Worm (Caenorhabditis elegans) whole organism, young adult: ENCODE measurements around the gene fbxb-74.

Experiments used
- B0035.1 ChIP-seq: sonication (generic microtip); optimal IDR thresholded peaks from 2 replicates; lab custom pipeline; 2016; ENCODE audit warnings: missing genetic modification characterization, mild to moderate bottlenecking, missing compliant biosample characterization, missing genotype, missing genetic modification reagents
- F33H1.4 ChIP-seq: fragments of 200-800 bp; sonication (Bioruptor generic); IDR thresholded peaks from 2 replicates; pipeline ENCODE4 v1.3.6; 2022; ENCODE audit warnings: missing genetic modification reagents, missing genetic modification characterization, missing compliant biosample characterization
- F39B2.1 ChIP-seq: fragments of 200-800 bp; sonication (Bioruptor generic); IDR thresholded peaks from 2 replicates; pipeline ENCODE4 v1.3.6; 2022; ENCODE audit warnings: missing genetic modification reagents, missing genetic modification characterization, missing compliant biosample characterization
- F55B11.4 ChIP-seq: sonication (generic microtip); optimal IDR thresholded peaks from 2 replicates; lab custom pipeline; 2016; ENCODE audit warnings: missing compliant biosample characterization, missing genetic modification characterization, borderline replicate concordance; ENCODE audit not compliant: insufficient read depth
- F57C9.4 ChIP-seq: sonication (generic microtip); optimal IDR thresholded peaks from 2 replicates; lab custom pipeline; 2017; ENCODE audit warnings: mild to moderate bottlenecking, missing genetic modification characterization, missing compliant biosample characterization
- T26A5.8 ChIP-seq: sonication (generic microtip); optimal IDR thresholded peaks from 2 replicates; lab custom pipeline; 2016; ENCODE audit warnings: missing genetic modification characterization, missing compliant biosample characterization
- Y53G8AR.9 ChIP-seq: fragments of 200-800 bp; sonication (Bioruptor generic); conservative IDR thresholded peaks from 2 replicates; pipeline ENCODE4 v1.3.6; 2022; ENCODE audit warnings: missing genetic modification reagents, missing genetic modification characterization, missing compliant biosample characterization
- Y95B8A.8 ChIP-seq: fragments of 200-800 bp; sonication (Bioruptor generic); IDR thresholded peaks from 2 replicates; pipeline ENCODE4 v1.3.6; 2022; ENCODE audit warnings: missing genetic modification reagents, missing genetic modification characterization, missing compliant biosample characterization
- ZK185.1 ChIP-seq: sonication (generic microtip); optimal IDR thresholded peaks from 2 replicates; lab custom pipeline; 2016; ENCODE audit warnings: mild to moderate bottlenecking, missing genetic modification characterization, missing compliant biosample characterization; ENCODE audit not compliant: poor library complexity, severe bottlenecking
- aptf-3 ChIP-seq: fragments of 200-800 bp; sonication (Bioruptor generic); IDR thresholded peaks from 2 replicates; pipeline ENCODE4 v1.3.6; 2022; ENCODE audit warnings: missing genetic modification characterization, missing compliant biosample characterization
- atf-7 ChIP-seq: sonication (generic microtip); optimal IDR thresholded peaks from 2 replicates; lab custom pipeline; 2017; ENCODE audit warnings: mild to moderate bottlenecking, missing genetic modification characterization, missing compliant biosample characterization
- attf-6 ChIP-seq: fragments of 200-800 bp; sonication (Bioruptor generic); IDR thresholded peaks from 2 replicates; pipeline ENCODE4 v1.3.6; 2022; ENCODE audit warnings: missing genetic modification reagents, missing genetic modification characterization, missing compliant biosample characterization
- bed-1 ChIP-seq: fragments of 200-800 bp; sonication (Bioruptor generic); IDR thresholded peaks from 2 replicates; pipeline ENCODE4 v1.3.6; 2022; ENCODE audit warnings: missing genetic modification reagents, missing genetic modification characterization, missing compliant biosample characterization
- ceh-27 ChIP-seq: fragments of 200-800 bp; sonication (Bioruptor generic); optimal IDR thresholded peaks from 2 replicates; lab custom pipeline; 2018; ENCODE audit warnings: mild to moderate bottlenecking, missing genetic modification characterization, moderate library complexity, missing compliant biosample characterization
- ceh-91 ChIP-seq: fragments of 200-800 bp; sonication (Bioruptor generic); IDR thresholded peaks from 2 replicates; pipeline ENCODE4 v1.3.6; 2022; ENCODE audit warnings: missing genetic modification reagents, missing genetic modification characterization, missing compliant biosample characterization
- chd-7 ChIP-seq: sonication (generic microtip); optimal IDR thresholded peaks from 2 replicates; lab custom pipeline; 2016; ENCODE audit warnings: mild to moderate bottlenecking, missing genetic modification characterization, moderate library complexity, missing compliant biosample characterization
- efl-1 ChIP-seq: fragments of 150-350 bp; optimal IDR thresholded peaks from 2 replicates; lab custom pipeline; 2014; ENCODE audit warnings: missing biosample characterization, missing genetic modification reagents, missing genetic modification characterization
- egrh-3 ChIP-seq: fragments of 200-800 bp; sonication (Bioruptor generic); IDR thresholded peaks from 2 replicates; pipeline ENCODE4 v1.3.6; 2022; ENCODE audit warnings: missing genetic modification reagents, missing genetic modification characterization, missing compliant biosample characterization
- ekl-4 ChIP-seq: fragments of 200-800 bp; sonication (Bioruptor generic); IDR thresholded peaks from 2 replicates; pipeline ENCODE4 v1.3.6; 2022; ENCODE audit warnings: missing genetic modification reagents, missing genetic modification characterization, missing compliant biosample characterization
- gei-17 ChIP-seq: fragments of 200-800 bp; sonication (Bioruptor generic); optimal IDR thresholded peaks from 2 replicates; lab custom pipeline; 2018; ENCODE audit warnings: mild to moderate bottlenecking, missing genetic modification characterization, missing compliant biosample characterization
- hlh-26 ChIP-seq: fragments of 200-800 bp; sonication (Bioruptor generic); conservative IDR thresholded peaks from 2 replicates; pipeline ENCODE4 v1.3.6; 2022; ENCODE audit warnings: missing genetic modification reagents, missing genetic modification characterization, missing compliant biosample characterization
- hrde-1 ChIP-seq: sonication (generic microtip); optimal IDR thresholded peaks from 2 replicates; lab custom pipeline; 2016; ENCODE audit warnings: missing genetic modification characterization, mild to moderate bottlenecking, missing compliant biosample characterization, moderate library complexity, missing genotype, missing genetic modification reagents, borderline replicate concordance
- hsf-1 ChIP-seq: fragments of 200-800 bp; sonication (Bioruptor generic); IDR thresholded peaks from 2 replicates; pipeline ENCODE4 v1.3.6; 2022; ENCODE audit warnings: missing genetic modification reagents, missing genetic modification characterization, missing compliant biosample characterization
- let-607 ChIP-seq, 2 experiments: fragments of 200-800 bp in 1 of 2; sonication (Bioruptor generic) in 1 of 2; sonication (generic microtip) in 1 of 2; optimal IDR thresholded peaks; 2 replicates each; lab custom pipeline; 2016 to 2018; ENCODE audit warnings: mild to moderate bottlenecking in 2 of 2, missing compliant biosample characterization in 2 of 2, missing genetic modification characterization in 2 of 2, moderate library complexity in 2 of 2, missing genotype in 1 of 2
- lin-54 ChIP-seq: fragments of 200-800 bp; sonication (Bioruptor generic); optimal IDR thresholded peaks from 2 replicates; lab custom pipeline; 2018; ENCODE audit warnings: mild to moderate bottlenecking, missing genetic modification characterization, missing compliant biosample characterization
- lir-1 ChIP-seq: fragments of 200-800 bp; sonication (Bioruptor generic); conservative IDR thresholded peaks from 2 replicates; pipeline ENCODE4 v1.3.6; 2022; ENCODE audit warnings: missing genetic modification reagents, missing genetic modification characterization, missing compliant biosample characterization
- lsl-1 ChIP-seq: fragments of 200-800 bp; sonication (Bioruptor generic); optimal IDR thresholded peaks from 2 replicates; lab custom pipeline; 2018; ENCODE audit warnings: mild to moderate bottlenecking, missing genetic modification characterization, moderate library complexity, missing compliant biosample characterization
- mcd-1 ChIP-seq: fragments of 200-800 bp; sonication (Bioruptor generic); IDR thresholded peaks from 2 replicates; pipeline ENCODE4 v1.3.6; 2022; ENCODE audit warnings: missing genetic modification reagents, missing genetic modification characterization, missing compliant biosample characterization
- nhr-27 ChIP-seq: fragments of 200-800 bp; sonication (Bioruptor generic); optimal IDR thresholded peaks from 2 replicates; lab custom pipeline; 2018; ENCODE audit warnings: mild to moderate bottlenecking, missing genetic modification characterization, moderate library complexity, missing compliant biosample characterization
- nhr-80 ChIP-seq: sonication (generic microtip); optimal IDR thresholded peaks from 2 replicates; lab custom pipeline; 2016; ENCODE audit warnings: missing genetic modification characterization, missing compliant biosample characterization
- nhr-90 ChIP-seq: sonication (generic microtip); optimal IDR thresholded peaks from 2 replicates; lab custom pipeline; 2016; ENCODE audit warnings: missing genotype, mild to moderate bottlenecking, missing genetic modification characterization, missing compliant biosample characterization
- pbrm-1 ChIP-seq: fragments of 200-800 bp; sonication (Bioruptor generic); IDR thresholded peaks from 2 replicates; pipeline ENCODE4 v1.3.6; 2022; ENCODE audit warnings: missing genetic modification reagents, missing genetic modification characterization, missing compliant biosample characterization
- repo-1 ChIP-seq: sonication (generic microtip); optimal IDR thresholded peaks from 2 replicates; lab custom pipeline; 2017; ENCODE audit warnings: mild to moderate bottlenecking, missing genetic modification characterization, missing compliant biosample characterization
- sptf-2 ChIP-seq: fragments of 200-800 bp; sonication (Bioruptor generic); optimal IDR thresholded peaks from 2 replicates; lab custom pipeline; 2018; ENCODE audit warnings: mild to moderate bottlenecking, missing genetic modification characterization, missing compliant biosample characterization
- unc-62 ChIP-seq: fragments of 150-350 bp; optimal IDR thresholded peaks from 2 replicates; lab custom pipeline; 2014; ENCODE audit warnings: missing biosample characterization, missing genetic modification reagents, missing genetic modification characterization
- xnd-1 ChIP-seq: sonication (generic microtip); optimal IDR thresholded peaks from 2 replicates; lab custom pipeline; 2016; ENCODE audit warnings: missing genotype, missing genetic modification reagents, missing genetic modification characterization, missing compliant biosample characterization
- ztf-28 ChIP-seq: fragments of 200-800 bp; sonication (Bioruptor generic); IDR thresholded peaks from 2 replicates; pipeline ENCODE4 v1.3.6; 2022; ENCODE audit warnings: missing genetic modification reagents, missing genetic modification characterization, missing compliant biosample characterization
- ztf-3 ChIP-seq: fragments of 200-800 bp; sonication (Bioruptor generic); optimal IDR thresholded peaks from 2 replicates; lab custom pipeline; 2018; ENCODE audit warnings: mild to moderate bottlenecking, missing genetic modification characterization, missing compliant biosample characterization

fbxb-74 gene

ce11 chrIV:4439190-4439589, at the start of gene fbxb-74:
Gene fbxb-74 (minus strand): TSS chrIV:4439290.
- TF ChIP-seq Y95B8A.8 (GFP tag; lab: Robert Waterston, UW), result no peak
- TF ChIP-seq ceh-27 (GFP tag; lab: Kevin White, UChicago), result no peak
- no peak for TF ChIP-seq hlh-26
- no peak for TF ChIP-seq nhr-80
- TF ChIP-seq xnd-1, result no peak
- TF ChIP-seq ztf-28, result no peak
- no peak for TF ChIP-seq nhr-27 (tag; lab: Kevin White, UChicago)
- TF ChIP-seq nhr-90 (tag; lab: Kevin White, UChicago), result no peak
- TF ChIP-seq pbrm-1 (GFP tag; lab: Robert Waterston, UW), result no peak
- TF ChIP-seq F55B11.4 (tag; lab: Kevin White, UChicago), result no peak
- no peak for TF ChIP-seq F33H1.4 (GFP tag; lab: Robert Waterston, UW)
- TF ChIP-seq atf-7 (tag; lab: Kevin White, UChicago), result no peak
- TF ChIP-seq let-607 (tag; optimal IDR thresholded peaks at IDR 0.05; lab: Kevin White, UChicago), result no peak
- TF ChIP-seq sptf-2 (GFP tag; lab: Kevin White, UChicago), result no peak
- TF ChIP-seq efl-1, result no peak
- TF ChIP-seq T26A5.8, result no peak
- no peak for TF ChIP-seq ekl-4 (GFP tag; lab: Robert Waterston, UW)
- no peak for TF ChIP-seq B0035.1
- TF ChIP-seq ztf-3 (GFP tag; lab: Kevin White, UChicago), result no peak
- TF ChIP-seq F39B2.1 (GFP tag; lab: Robert Waterston, UW), result no peak

- TF ChIP-seq Y53G8AR.9 (GFP tag; lab: Robert Waterston, UW) (no peak), egrh-3 (no peak), nhr-80 (peak; percentile 53), F57C9.4 (no peak), lsl-1 (GFP tag; lab: Kevin White, UChicago) (no peak), lir-1 (no peak), attf-6 (GFP tag; lab: Robert Waterston, UW) (no peak)
- TF ChIP-seq, all 124 proteins: peak for 1
These were observed 47.6 kb upstream of the fbxb-74 start, which contains the start of gene trx-3 for ce11 chrIV:4486738-4487137. Gene trx-3 (plus strand): TSS chrIV:4487028.

- TF ChIP-seq F57C9.4 (no peak), gei-17 (GFP tag; lab: Kevin White, UChicago) (no peak), hrde-1 (tag; lab: Kevin White, UChicago) (no peak), lin-54 (GFP tag; lab: Kevin White, UChicago) (no peak), nhr-80 (peak; percentile 57)
These were observed 45.5 kb upstream of the fbxb-74 start for ce11 chrIV:4484555-4484954.

ce11 chrIV:4482531-4482930, 43.4 kb upstream of the fbxb-74 start, which contains the start of gene M01H9.4:
Gene M01H9.4 (minus strand): TSS chrIV:4482909.
- TF ChIP-seq nhr-80, result peak; percentile 83
- TF ChIP-seq hsf-1 (GFP tag; lab: Robert Waterston, UW), result no peak
- no peak for TF ChIP-seq pbrm-1 (GFP tag; lab: Robert Waterston, UW)
- no peak for TF ChIP-seq chd-7 (tag; lab: Kevin White, UChicago)
- TF ChIP-seq aptf-3 (GFP tag; lab: Robert Waterston, UW), result no peak
- TF ChIP-seq hlh-26, result no peak
- TF ChIP-seq repo-1, result no peak

- TF ChIP-seq ZK185.1 (tag; lab: Kevin White, UChicago), result no peak
- TF ChIP-seq unc-62 (GFP tag; lab: Kevin White, UChicago), result no peak
- TF ChIP-seq nhr-80, result peak; percentile 10
- TF ChIP-seq ceh-91 (GFP tag; lab: Robert Waterston, UW), result no peak
- TF ChIP-seq mcd-1 (GFP tag; lab: Robert Waterston, UW), result no peak
- TF ChIP-seq bed-1 (GFP tag; lab: Robert Waterston, UW), result no peak
These were observed 42.2 kb upstream of the fbxb-74 start for ce11 chrIV:4481298-4481697.
